Fruit fly (Drosophila melanogaster) whole organism, pupa: ENCODE measurements around the gene Ir68a.

ENCODE experiments used
- CG10348 ChIP-seq: fragments of 200-800 bp; sonication (Bioruptor generic); IDR thresholded peaks from 2 replicates; pipeline ENCODE4 v1.3.6; 2022; ENCODE audit warnings: missing biosample characterization, missing genetic modification characterization
- CG32121 ChIP-seq: fragments of 200-800 bp; sonication (Bioruptor generic); IDR thresholded peaks from 2 replicates; pipeline ENCODE4 v1.3.6; 2022; ENCODE audit warnings: missing biosample characterization, missing genetic modification characterization
- CG4496 ChIP-seq: fragments of 200-800 bp; sonication (Bioruptor generic); IDR thresholded peaks from 3 replicates; pipeline ENCODE4 v1.3.6; 2022; ENCODE audit warnings: missing biosample characterization, missing genetic modification characterization
- CG9948 ChIP-seq: fragments of 200-800 bp; sonication (Bioruptor generic); optimal IDR thresholded peaks from 2 replicates; lab custom pipeline; 2018; ENCODE audit warnings: missing biosample characterization, mild to moderate bottlenecking, missing genetic modification characterization, moderate library complexity
- EcR ChIP-seq: fragments of 200-800 bp; sonication (Bioruptor generic); optimal IDR thresholded peaks from 3 replicates; lab custom pipeline; 2019; ENCODE audit warnings: missing biosample characterization, missing genetic modification characterization, mild to moderate bottlenecking, moderate library complexity, missing genetic modification reagents
- Pif1A ChIP-seq: fragments of 200-800 bp; sonication (Bioruptor generic); optimal IDR thresholded peaks from 3 replicates; lab custom pipeline; 2016; ENCODE audit warnings: missing biosample characterization, missing genetic modification characterization
- fd96Ca ChIP-seq: fragments of 200-800 bp; sonication (Bioruptor generic); IDR thresholded peaks from 3 replicates; pipeline ENCODE4 v1.3.6; 2022; ENCODE audit warnings: missing biosample characterization, missing genetic modification characterization

DNA sequence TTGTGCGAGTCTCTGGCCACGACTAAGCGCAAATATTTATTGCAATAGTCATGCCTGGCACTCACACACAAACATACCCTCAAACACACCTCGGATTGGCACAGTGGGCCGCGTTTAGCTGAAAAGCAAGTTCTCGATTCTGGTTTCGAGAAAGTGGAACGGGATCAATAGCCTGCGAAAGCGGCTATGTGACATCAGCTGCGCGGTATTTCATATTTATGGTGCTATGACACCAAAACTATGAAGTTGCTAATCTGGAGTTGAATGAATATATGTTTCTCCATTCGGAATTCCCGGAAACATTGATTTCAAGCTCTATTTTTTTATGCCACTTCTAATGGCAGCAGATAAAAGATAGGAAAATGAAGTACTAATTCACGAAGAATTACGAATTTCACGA is 18.1 kb downstream of the Ir68a start:
- TF ChIP-seq CG32121 (GFP tag; lab: Robert Waterston, UW) (no peak), CG9948 (no peak), fd96Ca (peak; percentile 62; the same call in 1 of the 3 replicates), Pif1A (GFP tag; lab: Kevin White, UChicago) (no peak), CG10348 (GFP tag; lab: Robert Waterston, UW) (no peak), EcR (GFP tag; lab: Kevin White, UChicago) (peak; percentile 14), CG4496 (peak; percentile 69; the same call in 2 of the 3 replicates)
